Fruit fly (Drosophila melanogaster) whole organism, adult: ENCODE measurements around the gene pyx.

ENCODE experiments used
- CG11617 ChIP-seq: fragments of 200-800 bp; sonication (Bioruptor generic); optimal IDR thresholded peaks from 2 replicates; lab custom pipeline; 2017; ENCODE audit warnings: mild to moderate bottlenecking, missing biosample characterization, missing genetic modification reagents, missing genetic modification characterization
- CG12768 ChIP-seq: fragments of 200-800 bp; sonication (Bioruptor generic); optimal IDR thresholded peaks from 2 replicates; lab custom pipeline; 2017; ENCODE audit warnings: missing biosample characterization, missing genetic modification characterization, mild to moderate bottlenecking, moderate library complexity, missing genetic modification reagents
- CG14711 ChIP-seq: fragments of 200-800 bp; sonication (Bioruptor generic); optimal IDR thresholded peaks from 2 replicates; lab custom pipeline; 2018; ENCODE audit warnings: missing biosample characterization, mild to moderate bottlenecking, missing genetic modification characterization, moderate library complexity
- CG1620 ChIP-seq: fragments of 200-800 bp; sonication (Bioruptor generic); optimal IDR thresholded peaks from 2 replicates; lab custom pipeline; 2016; ENCODE audit warnings: missing biosample characterization, missing genetic modification characterization
- CG33017 ChIP-seq: fragments of 200-800 bp; sonication (Bioruptor generic); optimal IDR thresholded peaks from 2 replicates; lab custom pipeline; 2018; ENCODE audit warnings: missing biosample characterization, mild to moderate bottlenecking, missing genetic modification characterization, moderate library complexity
- CG5204 ChIP-seq: fragments of 200-800 bp; sonication (Bioruptor generic); optimal IDR thresholded peaks from 2 replicates; lab custom pipeline; 2016; ENCODE audit warnings: missing biosample characterization, missing genetic modification characterization
- CG7045 ChIP-seq: fragments of 200-800 bp; sonication (Bioruptor generic); optimal IDR thresholded peaks from 2 replicates; lab custom pipeline; 2017; ENCODE audit warnings: missing biosample characterization, mild to moderate bottlenecking, missing genetic modification characterization
- CG7101 ChIP-seq: fragments of 200-800 bp; sonication (Bioruptor generic); optimal IDR thresholded peaks from 2 replicates; lab custom pipeline; 2018; ENCODE audit warnings: missing biosample characterization, mild to moderate bottlenecking, missing genetic modification characterization, moderate library complexity
- Clk ChIP-seq: fragments of 200-800 bp; sonication (Bioruptor generic); optimal IDR thresholded peaks from 2 replicates; lab custom pipeline; 2017; ENCODE audit warnings: missing biosample characterization, missing genetic modification characterization
- Crg-1 ChIP-seq: fragments of 200-800 bp; sonication (Bioruptor generic); optimal IDR thresholded peaks from 2 replicates; lab custom pipeline; 2016; ENCODE audit warnings: missing biosample characterization, missing genetic modification characterization
- Hr96 ChIP-seq: fragments of 200-800 bp; sonication (Bioruptor generic); optimal IDR thresholded peaks from 2 replicates; lab custom pipeline; 2016; ENCODE audit warnings: missing biosample characterization, missing genetic modification characterization
- Mnt ChIP-seq: fragments of 200-800 bp; sonication (Bioruptor generic); optimal IDR thresholded peaks from 2 replicates; lab custom pipeline; 2016; ENCODE audit warnings: missing biosample characterization, mild to moderate bottlenecking, missing genetic modification characterization
- bab1 ChIP-seq: fragments of 200-800 bp; sonication (Bioruptor generic); optimal IDR thresholded peaks from 3 replicates; lab custom pipeline; 2019; ENCODE audit warnings: missing biosample characterization, mild to moderate bottlenecking, missing genetic modification characterization, moderate library complexity
- cic ChIP-seq: fragments of 200-800 bp; sonication (Bioruptor generic); optimal IDR thresholded peaks from 2 replicates; lab custom pipeline; 2017; ENCODE audit warnings: missing biosample characterization, mild to moderate bottlenecking, missing genetic modification characterization, moderate library complexity
- cnc ChIP-seq, 2 experiments: fragments of >200 bp; optimal IDR thresholded peaks; 2 replicates each; lab custom pipeline; 2017
- kay ChIP-seq: fragments of 200-800 bp; sonication (Bioruptor generic); peaks from one replicate; lab custom pipeline; 2016; ENCODE audit warnings: missing biosample characterization, missing genetic modification characterization, borderline replicate concordance
- ovo ChIP-seq: fragments of 200-800 bp; sonication (Bioruptor generic); optimal IDR thresholded peaks from 2 replicates; lab custom pipeline; 2016; ENCODE audit warnings: missing biosample characterization, missing genetic modification characterization
- pad ChIP-seq: fragments of 200-800 bp; sonication (Bioruptor generic); optimal IDR thresholded peaks from 3 replicates; lab custom pipeline; 2017; ENCODE audit warnings: missing biosample characterization, missing genetic modification characterization, mild to moderate bottlenecking, moderate library complexity, missing genetic modification reagents
- tj ChIP-seq: fragments of 200-800 bp; sonication (Bioruptor generic); optimal IDR thresholded peaks from 3 replicates; lab custom pipeline; 2017; ENCODE audit warnings: missing biosample characterization, mild to moderate bottlenecking, missing genetic modification characterization, moderate library complexity
- toe ChIP-seq: fragments of 200-800 bp; sonication (Bioruptor generic); optimal IDR thresholded peaks from 2 replicates; lab custom pipeline; 2016; ENCODE audit warnings: missing biosample characterization, missing genetic modification characterization

pyx gene

dm6 chr3L:184251-184650 lies 38.6 kb downstream of the pyx start, which contains the start of the genes CG34140, Mkp and Mtch:
Gene CG34140 (minus strand): TSS chr3L:184424.
Gene Mkp (minus strand): TSS chr3L:184540.
Gene Mtch (plus strand): TSS chr3L:184626.
- TF ChIP-seq cic (GFP tag; lab: Kevin White, UChicago) (peak; percentile 47), Clk (peak; percentile 71), CG33017 (peak; percentile 70), tj (peak; percentile 75), ovo (GFP tag; lab: Kevin White, UChicago) (peak; percentile 78), CG14711 (tag; lab: Kevin White, UChicago) (peak; percentile 86), cnc (optimal IDR thresholded peaks at IDR 0.05; lab: Kevin White, UChicago) (no peak), bab1 (peak; percentile 92), CG11617 (GFP tag; lab: Kevin White, UChicago) (peak; percentile 92), Crg-1 (GFP tag; lab: Kevin White, UChicago) (peak; percentile 93), Mnt (GFP tag; lab: Kevin White, UChicago) (peak; percentile 88), CG7101 (tag; lab: Kevin White, UChicago) (peak; percentile 86), CG1620 (GFP tag; lab: Kevin White, UChicago) (peak; percentile 91), CG7045 (peak; percentile 69), toe (GFP tag; lab: Kevin White, UChicago) (no peak), Hr96 (GFP tag; lab: Kevin White, UChicago) (peak; percentile 92), CG12768 (GFP tag; lab: Kevin White, UChicago) (peak; percentile 63), CG5204 (GFP tag; lab: Kevin White, UChicago) (no peak), pad (GFP tag; lab: Kevin White, UChicago) (peak; percentile 68), kay (peak; percentile 73)

dm6 chr3L:180262-180543 lies 42.7 kb downstream of the pyx start:
- TF ChIP-seq tj (no peak), Crg-1 (GFP tag; lab: Kevin White, UChicago) (no peak), cnc (optimal IDR thresholded peaks at IDR 0.05; lab: Kevin White, UChicago) (no peak), cic (GFP tag; lab: Kevin White, UChicago) (no peak)

dm6 chr3L:179490-180261 lies 43.2 kb downstream of the pyx start, which contains the start of gene CG13875:
Gene CG13875 (plus strand): TSS chr3L:179923.
- TF ChIP-seq tj: no peak
- TF ChIP-seq CG11617 (GFP tag; lab: Kevin White, UChicago): no peak
- TF ChIP-seq pad (GFP tag; lab: Kevin White, UChicago): no peak
- no peak for TF ChIP-seq CG14711 (tag; lab: Kevin White, UChicago)
- TF ChIP-seq CG5204 (GFP tag; lab: Kevin White, UChicago): no peak
- no peak for TF ChIP-seq toe (GFP tag; lab: Kevin White, UChicago)
- no peak for TF ChIP-seq bab1
- no peak for TF ChIP-seq CG7045

- TF ChIP-seq Clk (no peak), CG12768 (GFP tag; lab: Kevin White, UChicago) (no peak), CG7045 (no peak), CG11617 (GFP tag; lab: Kevin White, UChicago) (no peak), kay (no peak), bab1 (no peak), tj (no peak), toe (GFP tag; lab: Kevin White, UChicago) (no peak), cic (GFP tag; lab: Kevin White, UChicago) (no peak), CG33017 (no peak), CG1620 (GFP tag; lab: Kevin White, UChicago) (no peak), CG5204 (GFP tag; lab: Kevin White, UChicago) (no peak), cnc (optimal IDR thresholded peaks at IDR 0.05; lab: Kevin White, UChicago) (no peak), ovo (GFP tag; lab: Kevin White, UChicago) (no peak), CG14711 (tag; lab: Kevin White, UChicago) (no peak), Crg-1 (GFP tag; lab: Kevin White, UChicago) (no peak), Hr96 (GFP tag; lab: Kevin White, UChicago) (no peak)
Measured at dm6 chr3L:178913-179488, 43.9 kb downstream of the pyx start, which contains the start of gene Vdup1. Gene Vdup1 (minus strand): TSS chr3L:178963.

dm6 chr3L:178445-178844 lies 44.4 kb downstream of the pyx start:
- TF ChIP-seq CG14711 (tag; lab: Kevin White, UChicago) (no peak), CG12768 (GFP tag; lab: Kevin White, UChicago) (no peak), CG11617 (GFP tag; lab: Kevin White, UChicago) (no peak), Hr96 (GFP tag; lab: Kevin White, UChicago) (no peak), pad (GFP tag; lab: Kevin White, UChicago) (no peak), Clk (no peak), Crg-1 (GFP tag; lab: Kevin White, UChicago) (no peak), CG33017 (no peak), cnc (optimal IDR thresholded peaks at IDR 0.05; lab: Kevin White, UChicago) (no peak), CG1620 (GFP tag; lab: Kevin White, UChicago) (no peak), CG5204 (GFP tag; lab: Kevin White, UChicago) (no peak), ovo (GFP tag; lab: Kevin White, UChicago) (no peak)

DNA sequence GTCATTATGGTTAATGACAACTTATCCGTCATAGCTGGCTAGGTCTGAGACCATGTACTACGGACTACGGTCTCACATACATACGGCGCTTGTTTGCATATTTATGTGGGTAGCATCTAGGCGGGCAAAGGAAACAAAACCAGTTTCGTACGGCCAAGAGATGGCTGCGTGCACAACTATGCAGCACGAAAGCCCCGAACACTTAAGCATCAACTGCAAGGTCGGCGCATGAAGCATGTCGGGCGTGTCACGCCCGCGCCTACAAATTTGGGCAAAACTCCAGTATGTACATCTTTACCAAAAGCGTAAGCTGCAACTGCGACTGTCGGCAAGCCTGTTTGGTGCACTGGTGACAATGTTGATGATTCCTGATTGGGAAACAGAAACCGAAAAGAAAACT lies 44.9 kb downstream of the pyx start:
- TF ChIP-seq CG7101 (tag; lab: Kevin White, UChicago) (no peak), CG14711 (tag; lab: Kevin White, UChicago) (no peak), CG11617 (GFP tag; lab: Kevin White, UChicago) (no peak), CG1620 (GFP tag; lab: Kevin White, UChicago) (no peak), CG7045 (no peak), Clk (no peak), ovo (GFP tag; lab: Kevin White, UChicago) (no peak), pad (GFP tag; lab: Kevin White, UChicago) (no peak), toe (GFP tag; lab: Kevin White, UChicago) (no peak), tj (no peak), Crg-1 (GFP tag; lab: Kevin White, UChicago) (no peak), CG5204 (GFP tag; lab: Kevin White, UChicago) (no peak), CG33017 (no peak), kay (no peak), cic (GFP tag; lab: Kevin White, UChicago) (no peak), Mnt (GFP tag; lab: Kevin White, UChicago) (no peak), bab1 (no peak), CG12768 (GFP tag; lab: Kevin White, UChicago) (no peak), Hr96 (GFP tag; lab: Kevin White, UChicago) (no peak), cnc (optimal IDR thresholded peaks at IDR 0.05; lab: Kevin White, UChicago) (no peak)
